Worm (Caenorhabditis elegans) whole organism, midembryonic: Measurements from ENCODE around the gene srlf-18.

Source experiments
- T22C8.4 ChIP-seq: fragments of 200-800 bp; sonication (Bioruptor generic); IDR thresholded peaks from 2 replicates; pipeline ENCODE4 v1.3.6; 2022; ENCODE audit warnings: missing genetic modification characterization, missing compliant biosample characterization
- cog-1 ChIP-seq: sonication (generic microtip); optimal IDR thresholded peaks from 2 replicates; lab custom pipeline; 2016; ENCODE audit warnings: missing genetic modification characterization, missing compliant biosample characterization
- flt-1 ChIP-seq: fragments of 200-800 bp; sonication (Bioruptor generic); IDR thresholded peaks from 2 replicates; pipeline ENCODE4 v1.3.6; 2022; ENCODE audit warnings: missing genetic modification characterization, missing compliant biosample characterization
- klf-2 ChIP-seq: fragments of 200-800 bp; sonication (Bioruptor generic); conservative IDR thresholded peaks from 2 replicates; pipeline ENCODE4 v1.3.6; 2022; ENCODE audit warnings: missing genetic modification reagents, missing genetic modification characterization, missing compliant biosample characterization
- med-1 ChIP-seq: sonication (generic microtip); optimal IDR thresholded peaks from 2 replicates; lab custom pipeline; 2017; ENCODE audit warnings: missing genetic modification characterization, mild to moderate bottlenecking, missing compliant biosample characterization, antibody characterized with exemption, missing genetic modification reagents; ENCODE audit not compliant: insufficient read depth
- ref-1 ChIP-seq: fragments of 200-800 bp; sonication (Bioruptor generic); conservative IDR thresholded peaks from 2 replicates; pipeline ENCODE4 v1.3.6; 2022; ENCODE audit warnings: missing genetic modification reagents, missing genetic modification characterization, missing compliant biosample characterization
- tab-1 ChIP-seq: fragments of 200-800 bp; sonication (Bioruptor generic); IDR thresholded peaks from 2 replicates; pipeline ENCODE4 v1.3.6; 2022; ENCODE audit warnings: missing genetic modification characterization, missing compliant biosample characterization
- ztf-23 ChIP-seq: fragments of 200-800 bp; sonication (Bioruptor generic); IDR thresholded peaks from 2 replicates; pipeline ENCODE4 v1.3.6; 2022; ENCODE audit warnings: missing genetic modification reagents, missing genetic modification characterization, missing compliant biosample characterization
- ztf-29 ChIP-seq: fragments of 200-800 bp; sonication (Bioruptor generic); IDR thresholded peaks from 2 replicates; pipeline ENCODE4 v1.3.6; 2022; ENCODE audit warnings: missing genetic modification reagents, missing genetic modification characterization, missing compliant biosample characterization

srlf-18 gene

ce11 chrIV:11101383-11101782 is at the start of gene srlf-18:
srlf-18 (minus strand) TSS chrIV:11101483.
- TF ChIP-seq ztf-23 (GFP tag; lab: Robert Waterston, UW) (no peak), klf-2 (GFP tag; lab: Robert Waterston, UW) (no peak), med-1 (GFP tag; lab: Kevin White, UChicago) (no peak), tab-1 (GFP tag; lab: Robert Waterston, UW) (no peak), ref-1 (GFP tag; lab: Robert Waterston, UW) (no peak), T22C8.4 (GFP tag; lab: Robert Waterston, UW) (no peak), cog-1 (tag; lab: Kevin White, UChicago) (no peak), ztf-29 (GFP tag; lab: Robert Waterston, UW) (no peak), flt-1 (GFP tag; lab: Robert Waterston, UW) (no peak)

DNA sequence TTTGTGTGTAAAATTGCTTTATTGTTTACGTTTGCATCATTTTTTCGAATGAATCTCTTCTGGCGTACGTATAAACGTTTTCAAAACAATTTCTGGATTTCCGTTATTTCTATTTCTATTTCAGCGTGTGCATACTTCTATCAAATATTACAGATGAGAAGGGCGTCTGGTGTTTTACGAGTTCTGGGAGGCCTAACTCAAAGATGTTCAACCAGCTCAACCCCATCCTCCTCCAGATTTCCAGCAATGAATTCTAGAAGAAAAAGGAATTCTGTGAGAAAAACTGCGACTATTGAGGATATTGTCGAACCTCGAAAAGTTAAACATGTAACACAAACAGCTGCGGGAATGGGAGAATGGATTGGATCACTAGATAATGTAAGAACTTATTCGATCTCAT is 49.6 kb upstream of the srlf-18 start, which contains the start of gene C08F8.2:
TSS of gene C08F8.2 (plus strand) at position 154 of the 400 bp plus-strand sequence.
- TF ChIP-seq tab-1 (GFP tag; lab: Robert Waterston, UW): no peak
- no peak for TF ChIP-seq flt-1 (GFP tag; lab: Robert Waterston, UW)
- TF ChIP-seq T22C8.4 (GFP tag; lab: Robert Waterston, UW): no peak
- no peak for TF ChIP-seq klf-2 (GFP tag; lab: Robert Waterston, UW)
- TF ChIP-seq ref-1 (GFP tag; lab: Robert Waterston, UW): no peak
- TF ChIP-seq med-1 (GFP tag; lab: Kevin White, UChicago): no peak
- no peak for TF ChIP-seq cog-1 (tag; lab: Kevin White, UChicago)
- no peak for TF ChIP-seq ztf-29 (GFP tag; lab: Robert Waterston, UW)
- TF ChIP-seq ztf-23 (GFP tag; lab: Robert Waterston, UW): no peak

- TF ChIP-seq cog-1 (tag; lab: Kevin White, UChicago) (no peak), flt-1 (GFP tag; lab: Robert Waterston, UW) (0 out of 2 replicates have a peak, but pooled peaks have one; percentile 39), ztf-29 (GFP tag; lab: Robert Waterston, UW) (no peak), med-1 (GFP tag; lab: Kevin White, UChicago) (no peak), ref-1 (GFP tag; lab: Robert Waterston, UW) (no peak), T22C8.4 (GFP tag; lab: Robert Waterston, UW) (no peak), ztf-23 (GFP tag; lab: Robert Waterston, UW) (peak; percentile 68), tab-1 (GFP tag; lab: Robert Waterston, UW) (no peak), klf-2 (GFP tag; lab: Robert Waterston, UW) (no peak)
These were observed 48.3 kb upstream of the srlf-18 start, which contains the start of the genes F01G4.6 and pfd-1 for ce11 chrIV:11149454-11150163. F01G4.6 (minus strand) TSS chrIV:11149504. pfd-1 (plus strand) TSS chrIV:11150113.

DNA sequence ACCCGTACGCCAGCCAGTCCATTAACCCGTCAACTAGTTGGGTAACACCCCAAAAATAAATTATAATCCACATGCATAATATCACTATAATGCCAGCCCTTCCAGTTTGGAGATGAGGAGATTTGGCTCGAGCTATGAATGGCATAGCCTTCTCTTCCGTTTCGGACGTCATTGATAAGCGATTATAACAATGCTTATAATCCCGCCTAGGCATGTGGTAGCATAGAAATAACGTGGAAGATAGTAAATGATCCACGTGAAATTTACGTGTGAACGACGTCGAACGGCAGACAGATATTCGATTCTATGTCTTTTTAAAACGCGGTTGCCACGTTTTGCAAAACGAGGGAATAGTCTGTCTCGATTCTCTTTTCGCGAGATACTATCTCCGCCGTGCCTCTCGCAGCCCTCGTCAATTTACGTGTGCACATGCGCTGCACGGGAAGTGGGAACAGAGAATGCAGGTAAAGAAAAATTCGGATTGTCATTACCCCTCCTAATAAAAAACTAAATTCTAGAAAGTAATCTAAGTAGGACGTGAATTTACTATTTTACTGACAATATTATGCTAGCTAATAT is 47.6 kb upstream of the srlf-18 start:
- TF ChIP-seq ref-1 (GFP tag; lab: Robert Waterston, UW): no peak
- TF ChIP-seq flt-1 (GFP tag; lab: Robert Waterston, UW): 0 out of 2 replicates have a peak, but pooled peaks have one; percentile 7

ce11 chrIV:11146962-11147470 is 45.7 kb upstream of the srlf-18 start, which contains the start of gene pigq-1:
pigq-1 (minus strand) TSS chrIV:11147247.
- TF ChIP-seq klf-2 (GFP tag; lab: Robert Waterston, UW) (no peak), cog-1 (tag; lab: Kevin White, UChicago) (no peak), tab-1 (GFP tag; lab: Robert Waterston, UW) (no peak), med-1 (GFP tag; lab: Kevin White, UChicago) (no peak), ztf-29 (GFP tag; lab: Robert Waterston, UW) (no peak), T22C8.4 (GFP tag; lab: Robert Waterston, UW) (no peak), ztf-23 (GFP tag; lab: Robert Waterston, UW) (no peak), flt-1 (GFP tag; lab: Robert Waterston, UW) (no peak), ref-1 (GFP tag; lab: Robert Waterston, UW) (no peak)

ce11 chrIV:11146492-11146891 is 45.2 kb upstream of the srlf-18 start:
- no peak for TF ChIP-seq med-1 (GFP tag; lab: Kevin White, UChicago)
- no peak for TF ChIP-seq ztf-29 (GFP tag; lab: Robert Waterston, UW)
- TF ChIP-seq ref-1 (GFP tag; lab: Robert Waterston, UW): no peak
- no peak for TF ChIP-seq T22C8.4 (GFP tag; lab: Robert Waterston, UW)
- TF ChIP-seq flt-1 (GFP tag; lab: Robert Waterston, UW): no peak
- TF ChIP-seq klf-2 (GFP tag; lab: Robert Waterston, UW): no peak
- TF ChIP-seq ztf-23 (GFP tag; lab: Robert Waterston, UW): no peak
- TF ChIP-seq cog-1 (tag; lab: Kevin White, UChicago): no peak
- TF ChIP-seq tab-1 (GFP tag; lab: Robert Waterston, UW): no peak

DNA sequence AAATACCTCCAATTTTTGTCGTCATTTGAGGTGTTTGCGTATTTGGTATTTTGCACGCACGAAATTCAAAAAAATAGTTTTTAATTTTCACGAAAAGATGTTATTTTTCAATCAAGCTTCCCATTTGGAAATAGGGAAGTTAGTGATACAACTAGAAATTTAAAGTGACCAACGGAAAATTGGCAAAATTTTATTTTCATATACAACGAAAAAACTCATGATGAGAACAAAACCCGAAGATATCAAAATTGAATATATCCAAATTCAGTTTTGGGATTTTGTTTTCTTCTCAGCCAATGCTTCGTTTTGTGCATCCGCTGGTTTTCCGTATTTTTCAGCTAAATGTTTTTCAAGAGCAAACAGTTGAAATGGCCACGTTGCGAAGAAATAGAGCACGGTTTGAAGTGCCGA is 44.7 kb upstream of the srlf-18 start:
- TF ChIP-seq cog-1 (tag; lab: Kevin White, UChicago) (no peak), tab-1 (GFP tag; lab: Robert Waterston, UW) (no peak)

- TF ChIP-seq med-1 (GFP tag; lab: Kevin White, UChicago) (no peak), tab-1 (GFP tag; lab: Robert Waterston, UW) (no peak), ztf-23 (GFP tag; lab: Robert Waterston, UW) (no peak), flt-1 (GFP tag; lab: Robert Waterston, UW) (no peak), ztf-29 (GFP tag; lab: Robert Waterston, UW) (no peak), cog-1 (tag; lab: Kevin White, UChicago) (no peak), ref-1 (GFP tag; lab: Robert Waterston, UW) (no peak), klf-2 (GFP tag; lab: Robert Waterston, UW) (no peak), T22C8.4 (GFP tag; lab: Robert Waterston, UW) (no peak)
These were observed 41.9 kb upstream of the srlf-18 start, which contains the start of gene F01G4.4 for ce11 chrIV:11143228-11143444. F01G4.4 (plus strand) TSS chrIV:11143345.
